Fruit fly (Drosophila melanogaster) whole organism, adult: ENCODE results near the gene mei-218.

Experiments
- CG12768 ChIP-seq: fragments of 200-800 bp; sonication (Bioruptor generic); optimal IDR thresholded peaks from 2 replicates; lab custom pipeline; 2017; ENCODE audit warnings: missing biosample characterization, missing genetic modification characterization, mild to moderate bottlenecking, moderate library complexity, missing genetic modification reagents
- CG7101 ChIP-seq: fragments of 200-800 bp; sonication (Bioruptor generic); optimal IDR thresholded peaks from 2 replicates; lab custom pipeline; 2018; ENCODE audit warnings: missing biosample characterization, mild to moderate bottlenecking, missing genetic modification characterization, moderate library complexity
- Clk ChIP-seq: fragments of 200-800 bp; sonication (Bioruptor generic); optimal IDR thresholded peaks from 2 replicates; lab custom pipeline; 2017; ENCODE audit warnings: missing biosample characterization, missing genetic modification characterization
- toe ChIP-seq: fragments of 200-800 bp; sonication (Bioruptor generic); optimal IDR thresholded peaks from 2 replicates; lab custom pipeline; 2016; ENCODE audit warnings: missing biosample characterization, missing genetic modification characterization

DNA sequence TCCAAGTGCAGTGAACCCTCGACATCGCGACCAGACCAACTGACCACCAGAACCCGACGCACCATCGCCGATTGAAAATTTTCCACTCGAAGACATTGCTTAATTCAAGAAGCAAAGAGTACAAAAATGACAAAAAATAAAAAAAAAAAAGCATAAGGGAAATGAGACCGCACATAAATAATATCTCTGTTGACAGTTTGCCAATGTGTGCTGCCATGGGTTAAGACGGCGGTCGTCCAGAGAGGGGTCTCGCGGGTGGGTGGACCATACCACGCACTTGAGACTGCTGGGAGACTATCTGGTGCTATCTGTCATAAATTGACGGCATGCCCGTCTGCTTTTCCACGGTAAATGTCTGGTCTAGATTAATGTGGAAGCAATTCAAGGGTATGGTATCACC lies 49.4 kb downstream of the mei-218 start:
- TF ChIP-seq Clk, result no peak
- TF ChIP-seq toe (GFP tag; lab: Kevin White, UChicago), result no peak
- no peak for TF ChIP-seq CG7101 (tag; lab: Kevin White, UChicago)
- no peak for TF ChIP-seq CG12768 (GFP tag; lab: Kevin White, UChicago)
